ENCODE assay signal across 5 worm cellular contexts in the genomic region with DNA sequence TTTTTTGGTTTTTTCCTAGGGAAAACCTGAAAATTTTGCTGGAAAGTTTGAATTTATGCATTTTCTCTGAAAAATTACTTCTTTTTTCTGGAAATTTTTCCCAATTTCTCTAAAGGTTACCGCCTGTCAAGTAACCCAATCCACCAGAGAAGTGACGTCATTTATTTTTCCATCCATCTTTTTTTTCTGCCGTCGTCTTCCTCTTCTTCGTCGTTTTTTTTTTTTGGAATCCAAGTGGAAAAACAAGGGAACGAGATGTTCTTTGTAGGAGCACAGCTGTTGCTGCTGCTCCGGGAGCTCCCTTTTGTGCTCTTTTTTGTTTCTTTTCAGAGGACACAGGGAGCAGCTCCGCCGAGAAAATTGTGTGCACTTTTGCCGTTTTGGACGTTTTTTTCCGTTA.
TF ChIP-seq lines count a peak whose summit lies in the region.

No protein-coding gene starts in this region.

TF ChIP-seq in whole organism, L1 larva, 84 proteins besides CTCF, POLR2A, EP300 and RAD21:
- TF ChIP-seq lin-14 (GFP tag; optimal IDR thresholded peaks at IDR 0.05; lab: Kevin White, UChicago) = peak; percentile 24
- 0 out of 2 replicates have a peak, but pooled peaks have one; percentile 4 for TF ChIP-seq nhr-19 (GFP tag; conservative IDR thresholded peaks at IDR 0.05; lab: Robert Waterston, UW)
- no peak for TF ChIP-seq xbp-1 (tag; optimal IDR thresholded peaks at IDR 0.05; lab: Kevin White, UChicago)
- TF ChIP-seq nhr-71 (tag; optimal IDR thresholded peaks at IDR 0.05; lab: Kevin White, UChicago) = peak; percentile 9

TF ChIP-seq in whole organism, L2 larva, 48 proteins besides CTCF, POLR2A, EP300 and RAD21:
- TF ChIP-seq sem-4 (tag; optimal IDR thresholded peaks at IDR 0.05; lab: Kevin White, UChicago) (no peak), unc-55 (GFP tag; optimal IDR thresholded peaks at IDR 0.05; lab: Kevin White, UChicago) (peak; percentile 0), alr-1 (tag; optimal IDR thresholded peaks at IDR 0.05; lab: Kevin White, UChicago) (no peak)

TF ChIP-seq in whole organism, L3 larva, 47 proteins besides CTCF, POLR2A, EP300 and RAD21:
- TF ChIP-seq lsy-12 (tag; optimal IDR thresholded peaks at IDR 0.05; lab: Kevin White, UChicago) (no peak), nfya-1 (tag; optimal IDR thresholded peaks at IDR 0.05; lab: Kevin White, UChicago; ENCODE audit: insufficient read depth) (peak; percentile 14)
TF ChIP-seq in whole organism, L3 larva: peak in this region for 1.

TF ChIP-seq in whole organism, L4 larva, 104 proteins besides CTCF, POLR2A, EP300 and RAD21:
- TF ChIP-seq aha-1 (tag; lab: Kevin White, UChicago) = peak; percentile 86
- TF ChIP-seq nhr-10 (tag; optimal IDR thresholded peaks at IDR 0.05; lab: Kevin White, UChicago) = no peak
- TF ChIP-seq mes-2 (tag; optimal IDR thresholded peaks at IDR 0.05; lab: Kevin White, UChicago; ENCODE audit: poor library complexity, severe bottlenecking) = peak; percentile 1
- TF ChIP-seq sdz-12 (GFP tag; optimal IDR thresholded peaks at IDR 0.05; lab: Kevin White, UChicago) = no peak
- TF ChIP-seq ztf-11 (tag; optimal IDR thresholded peaks at IDR 0.05; lab: Kevin White, UChicago) = no peak
- no peak for TF ChIP-seq hif-1 (tag; optimal IDR thresholded peaks at IDR 0.05; lab: Kevin White, UChicago)
- TF ChIP-seq Y105C5A.15 (GFP tag; IDR thresholded peaks at IDR 0.05; lab: Robert Waterston, UW) = no peak
- no peak for TF ChIP-seq attf-4 (tag; optimal IDR thresholded peaks at IDR 0.05; lab: Kevin White, UChicago)
- TF ChIP-seq mdt-29 (GFP tag; IDR thresholded peaks at IDR 0.05; lab: Robert Waterston, UW) = no peak
- TF ChIP-seq spr-3 (GFP tag; optimal IDR thresholded peaks at IDR 0.05; lab: Kevin White, UChicago) = no peak
- TF ChIP-seq daf-12 (tag; optimal IDR thresholded peaks at IDR 0.05; lab: Kevin White, UChicago) = no peak
- TF ChIP-seq hlh-11 (tag; optimal IDR thresholded peaks at IDR 0.05; lab: Kevin White, UChicago) = peak; percentile 16
- no peak for TF ChIP-seq lin-15B (tag; optimal IDR thresholded peaks at IDR 0.05; lab: Kevin White, UChicago)
- peak in 1 of 2 experiments; percentile 12 for TF ChIP-seq lsy-2 (tag; optimal IDR thresholded peaks at IDR 0.05; lab: Kevin White, UChicago)
- 0 out of 2 replicates have a peak, but pooled peaks have one; percentile 20 for TF ChIP-seq ceh-20 (GFP tag; IDR thresholded peaks at IDR 0.05; lab: Robert Waterston, UW)
- no peak for TF ChIP-seq snpc-4 (tag; optimal IDR thresholded peaks at IDR 0.05; lab: Kevin White, UChicago)
- TF ChIP-seq daf-16 (GFP tag; optimal IDR thresholded peaks at IDR 0.05; lab: Kevin White, UChicago) = peak in 1 of 2 experiments; percentile 69
- TF ChIP-seq daf-16 (tag; optimal IDR thresholded peaks at IDR 0.05; lab: Kevin White, UChicago) = no peak

TF ChIP-seq in whole organism, young adult, 124 proteins besides CTCF, POLR2A, EP300 and RAD21:
- no peak for TF ChIP-seq ztf-28 (GFP tag; IDR thresholded peaks at IDR 0.05; lab: Robert Waterston, UW)
- TF ChIP-seq atf-7 (tag; optimal IDR thresholded peaks at IDR 0.05; lab: Kevin White, UChicago) = peak; percentile 62
- 0 out of 2 replicates have a peak, but pooled peaks have one; percentile 36 for TF ChIP-seq K11D2.4 (GFP tag; IDR thresholded peaks at IDR 0.05; lab: Robert Waterston, UW)
- no peak for TF ChIP-seq F33H1.4 (GFP tag; IDR thresholded peaks at IDR 0.05; lab: Robert Waterston, UW)
- no peak for TF ChIP-seq dpff-1 (tag; optimal IDR thresholded peaks at IDR 0.05; lab: Kevin White, UChicago)
TF ChIP-seq in whole organism, young adult: peak in this region for 2.
